Worm (Caenorhabditis elegans) whole organism, early embryonic: ENCODE data around the gene T03D8.6.

ENCODE experiments used
- ama-1 ChIP-seq: fragments of 150-350 bp; optimal IDR thresholded peaks from 2 replicates; lab custom pipeline; 2014
- flt-1 ChIP-seq: fragments of 200-800 bp; sonication (Bioruptor generic); IDR thresholded peaks from 2 replicates; pipeline ENCODE4 v1.3.6; 2022; ENCODE audit warnings: missing genetic modification characterization, missing compliant biosample characterization
- hmbx-1 ChIP-seq: sonication (generic microtip); optimal IDR thresholded peaks from 2 replicates; lab custom pipeline; 2016; ENCODE audit warnings: mild to moderate bottlenecking, missing genetic modification characterization, missing compliant biosample characterization
- hmg-4 ChIP-seq: fragments of 200-800 bp; sonication (Bioruptor generic); optimal IDR thresholded peaks from 2 replicates; lab custom pipeline; 2018; ENCODE audit warnings: mild to moderate bottlenecking, missing genetic modification characterization, missing compliant biosample characterization
- hnd-1 ChIP-seq: sonication (generic microtip); optimal IDR thresholded peaks from 2 replicates; lab custom pipeline; 2016; ENCODE audit warnings: missing genetic modification characterization, missing compliant biosample characterization

DNA sequence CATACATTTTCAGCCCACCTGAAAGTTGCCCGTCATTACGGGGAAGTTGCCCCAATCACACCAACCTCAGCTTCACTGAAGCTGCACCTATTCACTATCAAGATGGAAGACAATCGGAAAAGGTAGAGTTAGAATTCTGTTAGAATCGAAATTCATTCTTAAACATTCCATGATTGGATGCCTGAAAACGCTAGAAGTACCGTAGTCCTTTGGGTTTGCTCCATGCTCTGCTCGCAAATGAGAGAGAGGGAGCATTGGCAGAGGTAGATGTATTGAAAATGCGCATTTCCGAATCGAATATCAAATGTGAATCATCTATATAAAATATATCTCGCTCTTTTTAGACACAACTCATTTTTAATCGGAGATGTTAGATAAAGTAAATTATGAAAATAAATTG, 39.7 kb downstream of the T03D8.6 start, which contains the start of gene hif-1:
- TF ChIP-seq hnd-1 (no peak), hmbx-1 (tag; lab: Kevin White, UChicago) (no peak), flt-1 (GFP tag; lab: Robert Waterston, UW) (no peak), ama-1 (lab: Kevin White, UChicago) (no peak), hmg-4 (GFP tag; lab: Kevin White, UChicago) (no peak)
